Worm (Caenorhabditis elegans) whole organism, early embryonic: Measurements from ENCODE around the gene fbxa-188.

ENCODE experiments used
- B0310.2 ChIP-seq: sonication (generic microtip); optimal IDR thresholded peaks from 2 replicates; lab custom pipeline; 2016; ENCODE audit warnings: mild to moderate bottlenecking, missing genetic modification characterization, missing compliant biosample characterization
- F13C5.2 ChIP-seq: sonication (generic microtip); optimal IDR thresholded peaks from 2 replicates; lab custom pipeline; 2017; ENCODE audit warnings: mild to moderate bottlenecking, missing genetic modification characterization, inconsistent platforms, missing compliant biosample characterization
- aly-1 ChIP-seq: sonication (generic microtip); optimal IDR thresholded peaks from 2 replicates; lab custom pipeline; 2016; ENCODE audit warnings: missing genetic modification characterization, missing compliant biosample characterization
- ama-1 ChIP-seq: fragments of 150-350 bp; optimal IDR thresholded peaks from 2 replicates; lab custom pipeline; 2014
- ceh-13 ChIP-seq: fragments of 200-800 bp; sonication (Bioruptor generic); optimal IDR thresholded peaks from 2 replicates; lab custom pipeline; 2018; ENCODE audit warnings: mild to moderate bottlenecking, missing genetic modification characterization, missing compliant biosample characterization
- ceh-36 ChIP-seq: sonication (generic microtip); optimal IDR thresholded peaks from 2 replicates; lab custom pipeline; 2016; ENCODE audit warnings: missing genetic modification characterization, inconsistent platforms, missing compliant biosample characterization
- ets-7 ChIP-seq: sonication (generic microtip); optimal IDR thresholded peaks from 2 replicates; lab custom pipeline; 2016; ENCODE audit warnings: missing genotype, missing genetic modification characterization, missing compliant biosample characterization
- flt-1 ChIP-seq: fragments of 200-800 bp; sonication (Bioruptor generic); IDR thresholded peaks from 2 replicates; pipeline ENCODE4 v1.3.6; 2022; ENCODE audit warnings: missing genetic modification characterization, missing compliant biosample characterization
- hmbx-1 ChIP-seq: sonication (generic microtip); optimal IDR thresholded peaks from 2 replicates; lab custom pipeline; 2016; ENCODE audit warnings: mild to moderate bottlenecking, missing genetic modification characterization, missing compliant biosample characterization
- hmg-4 ChIP-seq: fragments of 200-800 bp; sonication (Bioruptor generic); optimal IDR thresholded peaks from 2 replicates; lab custom pipeline; 2018; ENCODE audit warnings: mild to moderate bottlenecking, missing genetic modification characterization, missing compliant biosample characterization
- hnd-1 ChIP-seq: sonication (generic microtip); optimal IDR thresholded peaks from 2 replicates; lab custom pipeline; 2016; ENCODE audit warnings: missing genetic modification characterization, missing compliant biosample characterization
- pes-1 ChIP-seq: fragments of 200-800 bp; sonication (Bioruptor generic); IDR thresholded peaks from 2 replicates; pipeline ENCODE4 v1.3.6; 2022; ENCODE audit warnings: missing genetic modification reagents, missing genetic modification characterization, missing compliant biosample characterization
- scrt-1 ChIP-seq: fragments of 200-800 bp; sonication (Bioruptor generic); IDR thresholded peaks from 2 replicates; pipeline ENCODE4 v1.3.6; 2022; ENCODE audit warnings: missing genetic modification characterization, missing compliant biosample characterization
- sea-1 ChIP-seq: fragments of 200-800 bp; sonication (Bioruptor generic); conservative IDR thresholded peaks from 2 replicates; pipeline ENCODE4 v1.3.6; 2022; ENCODE audit warnings: missing genetic modification characterization, missing compliant biosample characterization
- tbx-11 ChIP-seq: fragments of 200-800 bp; sonication (Bioruptor generic); IDR thresholded peaks from 2 replicates; pipeline ENCODE4 v1.3.6; 2022; ENCODE audit warnings: missing genetic modification characterization, missing compliant biosample characterization
- tbx-37 ChIP-seq: fragments of 200-800 bp; sonication (Bioruptor generic); conservative IDR thresholded peaks from 2 replicates; pipeline ENCODE4 v1.3.6; 2022; ENCODE audit warnings: missing genetic modification reagents, missing genetic modification characterization, missing compliant biosample characterization
- tra-4 ChIP-seq: sonication (generic microtip); optimal IDR thresholded peaks from 2 replicates; lab custom pipeline; 2017; ENCODE audit warnings: missing genetic modification characterization, missing compliant biosample characterization

The fbxa-188 gene

ce11 chrV:17315063-17315462, 29.7 kb downstream of the fbxa-188 start, which contains the start of gene F31E9.6:
Gene F31E9.6, minus strand, starts transcription at chrV:17315153.
- TF ChIP-seq F13C5.2 (tag; lab: Kevin White, UChicago), result no peak
- no peak for TF ChIP-seq hmbx-1 (tag; lab: Kevin White, UChicago)
- no peak for TF ChIP-seq ceh-36
- no peak for TF ChIP-seq flt-1 (GFP tag; lab: Robert Waterston, UW)
- TF ChIP-seq hnd-1 (tag; lab: Kevin White, UChicago), result no peak
- no peak for TF ChIP-seq ama-1
- TF ChIP-seq hmg-4 (GFP tag; lab: Kevin White, UChicago), result no peak
- TF ChIP-seq pes-1, result no peak
- no peak for TF ChIP-seq B0310.2 (tag; lab: Kevin White, UChicago)
- no peak for TF ChIP-seq sea-1 (GFP tag; lab: Robert Waterston, UW)
- no peak for TF ChIP-seq scrt-1 (GFP tag; lab: Robert Waterston, UW)
- TF ChIP-seq tbx-37 (GFP tag; lab: Robert Waterston, UW), result no peak
- TF ChIP-seq ets-7 (tag; lab: Kevin White, UChicago), result no peak
- no peak for TF ChIP-seq tra-4 (tag; lab: Kevin White, UChicago)

- no peak for TF ChIP-seq scrt-1 (GFP tag; lab: Robert Waterston, UW)
- TF ChIP-seq hmbx-1 (tag; lab: Kevin White, UChicago), result no peak
- TF ChIP-seq ceh-36, result no peak
Observed at ce11 chrV:17312386-17312785, 32.3 kb downstream of the fbxa-188 start, which contains the start of gene Y61B8B.3. Gene Y61B8B.3, minus strand, starts transcription at chrV:17312486.

- TF ChIP-seq scrt-1 (GFP tag; lab: Robert Waterston, UW) (no peak), tra-4 (tag; lab: Kevin White, UChicago) (no peak), ets-7 (tag; lab: Kevin White, UChicago) (no peak), hmg-4 (GFP tag; lab: Kevin White, UChicago) (no peak), hmbx-1 (tag; lab: Kevin White, UChicago) (no peak), F13C5.2 (tag; lab: Kevin White, UChicago) (no peak)
Observed at ce11 chrV:17307926-17308325, 36.8 kb downstream of the fbxa-188 start.

ce11 chrV:17303392-17303791, 41.3 kb downstream of the fbxa-188 start:
- TF ChIP-seq B0310.2 (tag; lab: Kevin White, UChicago) (no peak), tbx-37 (GFP tag; lab: Robert Waterston, UW) (no peak), F13C5.2 (tag; lab: Kevin White, UChicago) (no peak), sea-1 (GFP tag; lab: Robert Waterston, UW) (no peak), flt-1 (GFP tag; lab: Robert Waterston, UW) (no peak), aly-1 (tag; lab: Kevin White, UChicago) (no peak), tra-4 (tag; lab: Kevin White, UChicago) (no peak), ceh-36 (no peak), ets-7 (tag; lab: Kevin White, UChicago) (no peak), hnd-1 (tag; lab: Kevin White, UChicago) (no peak)

ce11 chrV:17302754-17303153, 42.0 kb downstream of the fbxa-188 start, which contains the start of gene sri-70:
Gene sri-70, plus strand, starts transcription at chrV:17303054.
- TF ChIP-seq hnd-1 (tag; lab: Kevin White, UChicago), result no peak
- no peak for TF ChIP-seq ceh-13
- no peak for TF ChIP-seq scrt-1 (GFP tag; lab: Robert Waterston, UW)
- TF ChIP-seq F13C5.2 (tag; lab: Kevin White, UChicago), result no peak
- TF ChIP-seq tbx-11 (GFP tag; lab: Robert Waterston, UW), result no peak
- no peak for TF ChIP-seq tbx-37 (GFP tag; lab: Robert Waterston, UW)

ce11 chrV:17301375-17301774, 43.4 kb downstream of the fbxa-188 start, which contains the start of gene K10G4.5:
Gene K10G4.5, minus strand, starts transcription at chrV:17301475.
- no peak for TF ChIP-seq hnd-1 (tag; lab: Kevin White, UChicago)

- TF ChIP-seq hmg-4 (GFP tag; lab: Kevin White, UChicago) (no peak), ceh-36 (no peak), aly-1 (tag; lab: Kevin White, UChicago) (no peak), tbx-11 (GFP tag; lab: Robert Waterston, UW) (no peak)
Observed at ce11 chrV:17298657-17299056, 46.1 kb downstream of the fbxa-188 start.

- TF ChIP-seq ceh-13, result no peak
- no peak for TF ChIP-seq tbx-11 (GFP tag; lab: Robert Waterston, UW)
- no peak for TF ChIP-seq pes-1
- TF ChIP-seq ceh-36, result no peak
Observed at ce11 chrV:17296443-17296842, 48.3 kb downstream of the fbxa-188 start.
